Worm (Caenorhabditis elegans) whole organism, early embryonic: ENCODE measurements around the gene fbxb-71.

Experiments
- B0310.2 ChIP-seq: sonication (generic microtip); optimal IDR thresholded peaks from 2 replicates; lab custom pipeline; 2016; ENCODE audit warnings: mild to moderate bottlenecking, missing genetic modification characterization, missing compliant biosample characterization
- F13C5.2 ChIP-seq: sonication (generic microtip); optimal IDR thresholded peaks from 2 replicates; lab custom pipeline; 2017; ENCODE audit warnings: mild to moderate bottlenecking, missing genetic modification characterization, inconsistent platforms, missing compliant biosample characterization
- aly-1 ChIP-seq: sonication (generic microtip); optimal IDR thresholded peaks from 2 replicates; lab custom pipeline; 2016; ENCODE audit warnings: missing genetic modification characterization, missing compliant biosample characterization
- ama-1 ChIP-seq: fragments of 150-350 bp; optimal IDR thresholded peaks from 2 replicates; lab custom pipeline; 2014
- ceh-13 ChIP-seq: fragments of 200-800 bp; sonication (Bioruptor generic); optimal IDR thresholded peaks from 2 replicates; lab custom pipeline; 2018; ENCODE audit warnings: mild to moderate bottlenecking, missing genetic modification characterization, missing compliant biosample characterization
- ceh-36 ChIP-seq: sonication (generic microtip); optimal IDR thresholded peaks from 2 replicates; lab custom pipeline; 2016; ENCODE audit warnings: missing genetic modification characterization, inconsistent platforms, missing compliant biosample characterization
- ets-7 ChIP-seq: sonication (generic microtip); optimal IDR thresholded peaks from 2 replicates; lab custom pipeline; 2016; ENCODE audit warnings: missing genotype, missing genetic modification characterization, missing compliant biosample characterization
- flt-1 ChIP-seq: fragments of 200-800 bp; sonication (Bioruptor generic); IDR thresholded peaks from 2 replicates; pipeline ENCODE4 v1.3.6; 2022; ENCODE audit warnings: missing genetic modification characterization, missing compliant biosample characterization
- hmbx-1 ChIP-seq: sonication (generic microtip); optimal IDR thresholded peaks from 2 replicates; lab custom pipeline; 2016; ENCODE audit warnings: mild to moderate bottlenecking, missing genetic modification characterization, missing compliant biosample characterization
- hmg-4 ChIP-seq: fragments of 200-800 bp; sonication (Bioruptor generic); optimal IDR thresholded peaks from 2 replicates; lab custom pipeline; 2018; ENCODE audit warnings: mild to moderate bottlenecking, missing genetic modification characterization, missing compliant biosample characterization
- hnd-1 ChIP-seq: sonication (generic microtip); optimal IDR thresholded peaks from 2 replicates; lab custom pipeline; 2016; ENCODE audit warnings: missing genetic modification characterization, missing compliant biosample characterization
- pes-1 ChIP-seq: fragments of 200-800 bp; sonication (Bioruptor generic); IDR thresholded peaks from 2 replicates; pipeline ENCODE4 v1.3.6; 2022; ENCODE audit warnings: missing genetic modification reagents, missing genetic modification characterization, missing compliant biosample characterization
- scrt-1 ChIP-seq: fragments of 200-800 bp; sonication (Bioruptor generic); IDR thresholded peaks from 2 replicates; pipeline ENCODE4 v1.3.6; 2022; ENCODE audit warnings: missing genetic modification characterization, missing compliant biosample characterization
- sea-1 ChIP-seq: fragments of 200-800 bp; sonication (Bioruptor generic); conservative IDR thresholded peaks from 2 replicates; pipeline ENCODE4 v1.3.6; 2022; ENCODE audit warnings: missing genetic modification characterization, missing compliant biosample characterization
- tbx-11 ChIP-seq: fragments of 200-800 bp; sonication (Bioruptor generic); IDR thresholded peaks from 2 replicates; pipeline ENCODE4 v1.3.6; 2022; ENCODE audit warnings: missing genetic modification characterization, missing compliant biosample characterization
- tbx-37 ChIP-seq: fragments of 200-800 bp; sonication (Bioruptor generic); conservative IDR thresholded peaks from 2 replicates; pipeline ENCODE4 v1.3.6; 2022; ENCODE audit warnings: missing genetic modification reagents, missing genetic modification characterization, missing compliant biosample characterization
- tra-4 ChIP-seq: sonication (generic microtip); optimal IDR thresholded peaks from 2 replicates; lab custom pipeline; 2017; ENCODE audit warnings: missing genetic modification characterization, missing compliant biosample characterization

Gene fbxb-71

DNA sequence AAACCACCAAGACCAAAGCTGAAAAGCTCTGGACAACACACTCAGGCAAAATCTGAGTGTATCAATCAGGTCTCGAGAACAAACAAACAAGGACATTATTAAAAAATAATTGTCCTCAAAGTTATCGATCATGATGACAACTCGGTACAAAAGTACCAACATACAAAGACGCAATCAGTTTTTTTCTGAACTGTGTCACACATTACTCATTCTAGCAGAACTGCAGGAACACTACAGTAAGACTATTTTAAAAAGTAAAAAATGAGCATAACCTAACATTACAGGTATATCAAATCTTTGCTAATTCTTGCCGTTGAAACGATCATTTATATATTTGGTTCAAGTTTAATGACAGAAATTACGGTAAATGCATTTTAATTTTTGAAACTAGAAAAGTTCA, 33.5 kb downstream of the fbxb-71 start, which contains the start of gene K09C4.2:
Gene K09C4.2 (plus strand): TSS at position 301 of the 400 bp plus-strand sequence.
- TF ChIP-seq hmbx-1 (no peak), ama-1 (lab: Kevin White, UChicago) (no peak), ceh-36 (tag; lab: Kevin White, UChicago) (no peak), tbx-11 (no peak), flt-1 (GFP tag; lab: Robert Waterston, UW) (no peak), ets-7 (tag; lab: Kevin White, UChicago) (no peak), tra-4 (tag; lab: Kevin White, UChicago) (no peak), F13C5.2 (no peak), ceh-13 (GFP tag; lab: Kevin White, UChicago) (no peak), B0310.2 (no peak), hnd-1 (tag; lab: Kevin White, UChicago) (no peak), scrt-1 (GFP tag; lab: Robert Waterston, UW) (no peak), tbx-37 (GFP tag; lab: Robert Waterston, UW) (no peak), hmg-4 (no peak)

DNA sequence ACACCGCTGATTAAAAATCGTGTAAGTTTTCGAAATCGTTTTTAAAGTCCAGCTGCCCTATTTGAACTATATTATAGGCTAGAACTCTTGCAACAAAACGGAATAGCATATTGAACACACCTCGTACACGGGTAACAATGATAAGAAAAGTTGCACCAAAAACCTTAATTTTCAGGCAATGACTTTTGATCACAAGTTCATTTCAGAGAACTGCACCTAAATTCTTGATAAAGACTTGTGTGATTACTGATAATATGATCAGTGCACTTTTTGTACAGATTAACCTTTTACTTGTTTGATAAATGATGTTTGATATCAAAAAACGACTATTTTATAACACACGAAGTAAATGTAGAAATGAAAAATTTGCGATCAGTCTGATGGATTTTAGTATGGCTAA, 35.1 kb downstream of the fbxb-71 start:
- TF ChIP-seq hnd-1 (tag; lab: Kevin White, UChicago), result no peak
- TF ChIP-seq ets-7 (tag; lab: Kevin White, UChicago), result no peak
- no peak for TF ChIP-seq tra-4 (tag; lab: Kevin White, UChicago)
- TF ChIP-seq tbx-11, result no peak
- TF ChIP-seq aly-1, result no peak
- TF ChIP-seq hmg-4, result no peak
- no peak for TF ChIP-seq ama-1 (lab: Kevin White, UChicago)
- TF ChIP-seq ceh-36 (tag; lab: Kevin White, UChicago), result no peak
- TF ChIP-seq ceh-13 (GFP tag; lab: Kevin White, UChicago), result no peak
- TF ChIP-seq F13C5.2, result no peak
- no peak for TF ChIP-seq hmbx-1
- no peak for TF ChIP-seq pes-1 (GFP tag; lab: Robert Waterston, UW)
- no peak for TF ChIP-seq scrt-1 (GFP tag; lab: Robert Waterston, UW)
- TF ChIP-seq sea-1 (GFP tag; lab: Robert Waterston, UW), result no peak
- no peak for TF ChIP-seq tbx-37 (GFP tag; lab: Robert Waterston, UW)
- no peak for TF ChIP-seq flt-1 (GFP tag; lab: Robert Waterston, UW)
- no peak for TF ChIP-seq B0310.2

DNA sequence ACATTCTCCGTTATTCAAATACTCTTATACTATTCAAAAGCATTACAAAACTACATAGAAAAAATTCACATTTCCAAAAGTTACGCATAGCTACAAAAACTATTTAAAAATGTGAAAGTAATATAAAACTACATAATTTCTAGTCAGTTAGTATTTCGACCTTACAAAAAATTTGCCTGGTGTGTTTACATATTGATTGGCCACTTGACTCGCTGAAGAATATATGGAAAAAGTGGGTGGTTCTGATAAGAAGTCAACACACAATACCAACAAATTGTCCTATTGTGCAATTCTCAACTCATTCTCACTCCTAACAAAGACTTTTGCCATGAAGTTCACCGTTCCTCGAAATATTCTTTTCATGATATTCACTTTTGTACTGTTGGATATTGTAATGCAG, 35.9 kb downstream of the fbxb-71 start, which contains the start of gene K09C4.1:
Gene K09C4.1 (plus strand): TSS at position 301 of the 400 bp plus-strand sequence.
- TF ChIP-seq tbx-37 (GFP tag; lab: Robert Waterston, UW), result no peak

DNA sequence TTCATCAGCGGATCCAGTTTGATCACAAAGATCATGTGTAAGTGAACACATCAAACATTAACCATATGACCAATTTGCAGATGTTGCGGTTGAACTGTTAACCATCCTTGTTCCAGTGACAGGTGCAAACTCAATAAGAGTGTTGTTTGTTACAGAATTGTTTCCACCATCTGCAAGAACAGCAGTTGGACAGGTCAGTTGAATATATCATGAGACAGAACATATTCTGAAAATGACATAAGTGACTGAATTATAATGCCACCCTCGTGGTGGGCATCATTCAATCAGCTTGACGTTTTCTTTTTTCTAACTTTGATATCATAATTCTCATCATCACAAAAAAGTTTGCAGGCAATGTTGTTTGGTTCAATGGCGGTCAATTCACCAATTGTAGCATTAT, 37.9 kb downstream of the fbxb-71 start:
- TF ChIP-seq flt-1 (GFP tag; lab: Robert Waterston, UW) (no peak), ceh-13 (GFP tag; lab: Kevin White, UChicago) (no peak), hmbx-1 (no peak), tbx-37 (GFP tag; lab: Robert Waterston, UW) (no peak), ets-7 (tag; lab: Kevin White, UChicago) (no peak), tbx-11 (no peak), ama-1 (lab: Kevin White, UChicago) (no peak), hnd-1 (tag; lab: Kevin White, UChicago) (no peak), sea-1 (GFP tag; lab: Robert Waterston, UW) (no peak)

DNA sequence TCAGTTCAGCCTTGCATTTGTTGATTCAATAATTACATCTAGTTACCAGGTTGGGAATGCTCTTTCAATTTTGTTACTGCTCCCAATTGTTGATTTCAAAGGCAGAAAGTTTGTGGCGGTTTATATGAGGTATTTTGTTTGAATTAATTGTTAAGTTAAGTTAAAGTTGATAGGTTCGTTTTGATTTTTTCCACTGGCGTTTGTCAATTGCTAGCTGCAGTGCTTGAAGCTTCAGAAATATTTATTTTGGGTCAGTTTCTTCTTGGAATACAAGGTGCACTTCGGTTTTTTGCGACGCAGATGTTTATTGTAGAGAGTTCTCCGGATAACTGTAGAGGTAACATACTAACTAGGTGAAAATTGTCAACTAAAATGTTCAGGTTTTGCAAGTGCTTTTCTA, 39.1 kb downstream of the fbxb-71 start, which contains the start of gene F11D5.5:
Gene F11D5.5 (plus strand): TSS at position 301 of the 400 bp plus-strand sequence.
- no peak for TF ChIP-seq tra-4 (tag; lab: Kevin White, UChicago)

DNA sequence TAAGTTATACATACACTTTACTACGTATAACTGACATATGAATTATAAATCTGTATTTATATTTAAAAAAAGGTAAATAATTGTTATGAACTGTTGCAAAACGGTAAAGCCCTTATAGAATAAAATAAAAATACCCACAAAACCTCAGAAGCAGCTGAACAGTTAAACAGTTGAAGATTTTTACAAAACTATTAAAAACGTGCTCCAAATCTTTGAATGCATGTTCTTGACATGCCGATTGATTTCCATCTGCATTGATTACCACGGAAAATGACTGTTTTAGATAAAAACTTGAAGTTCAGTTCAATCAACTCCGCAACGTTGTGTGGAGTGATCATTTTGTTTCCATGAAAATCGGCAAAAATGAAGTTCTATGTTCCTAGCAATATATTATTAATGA, 41.4 kb downstream of the fbxb-71 start, which contains the start of gene F11D5.7:
Gene F11D5.7 (plus strand): TSS at position 301 of the 400 bp plus-strand sequence.
- TF ChIP-seq B0310.2 (no peak), pes-1 (GFP tag; lab: Robert Waterston, UW) (no peak), hmbx-1 (no peak)

DNA sequence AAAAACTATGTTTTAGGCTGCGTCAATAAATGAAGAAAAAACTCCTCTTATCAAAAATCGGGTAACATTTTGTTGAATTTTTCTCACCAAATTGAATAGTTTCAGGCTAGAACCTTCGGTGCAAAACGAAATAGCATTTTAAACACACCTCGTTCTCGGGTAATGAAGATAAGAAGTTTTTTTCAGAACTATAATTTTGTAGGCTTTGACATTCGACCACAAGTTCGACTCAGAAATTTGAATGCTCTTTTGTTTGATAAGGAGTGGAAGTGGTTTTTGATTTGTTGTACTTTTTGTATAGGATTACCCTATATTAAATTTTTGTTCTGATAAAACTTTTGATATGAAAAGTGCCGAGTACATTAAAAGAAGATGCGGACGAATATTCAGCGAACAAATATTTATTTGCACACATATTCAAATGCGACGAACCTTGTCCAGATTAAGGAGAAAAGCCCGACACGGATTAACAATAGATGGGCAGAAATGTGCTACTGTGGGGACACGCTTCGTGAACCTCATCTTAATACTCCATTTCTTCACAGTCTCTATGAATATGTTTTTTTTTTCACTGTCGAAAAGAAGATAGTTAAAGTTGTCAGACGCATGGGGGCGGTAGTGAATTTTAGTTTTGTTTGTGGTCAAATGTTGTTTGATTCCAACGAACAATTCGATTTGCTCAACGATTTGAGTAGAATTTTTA, 44.0 kb downstream of the fbxb-71 start:
- TF ChIP-seq hmbx-1, result no peak

DNA sequence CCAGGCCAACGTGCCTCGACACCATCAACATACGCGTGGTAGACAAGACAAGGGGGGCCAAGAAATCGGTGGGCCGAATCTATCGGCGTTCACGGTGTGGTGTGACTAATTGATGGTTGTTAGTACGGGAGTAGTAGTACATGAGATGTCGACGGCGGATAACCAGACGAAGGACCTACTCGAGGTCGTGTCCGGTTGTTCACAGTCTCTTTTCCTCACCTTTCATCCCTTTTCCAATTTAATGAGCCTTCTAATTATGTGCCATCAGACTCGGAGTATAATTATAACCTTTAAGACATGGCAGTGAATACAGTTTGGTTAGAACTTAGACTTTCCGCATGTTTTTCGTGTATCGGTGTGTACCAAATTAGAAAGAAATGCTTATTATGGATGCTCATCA, 48.0 kb downstream of the fbxb-71 start:
- no peak for TF ChIP-seq F13C5.2
- no peak for TF ChIP-seq B0310.2
- TF ChIP-seq ets-7 (tag; lab: Kevin White, UChicago), result no peak
- TF ChIP-seq scrt-1 (GFP tag; lab: Robert Waterston, UW), result no peak
- no peak for TF ChIP-seq hmg-4
